Worm (Caenorhabditis elegans) whole organism, L4 larva: Measurements from ENCODE around the gene unc-71.

Source experiments
- F10B5.3 ChIP-seq: sonication (generic microtip); optimal IDR thresholded peaks from 2 replicates; lab custom pipeline; 2016; ENCODE audit warnings: mild to moderate bottlenecking, missing genetic modification characterization, missing compliant biosample characterization
- F37D6.2 ChIP-seq: sonication (generic microtip); optimal IDR thresholded peaks from 2 replicates; lab custom pipeline; 2016; ENCODE audit warnings: mild to moderate bottlenecking, missing genetic modification characterization, missing compliant biosample characterization
- F49E8.2 ChIP-seq: sonication (generic microtip); optimal IDR thresholded peaks from 2 replicates; lab custom pipeline; 2016; ENCODE audit warnings: missing compliant biosample characterization, mild to moderate bottlenecking, missing genetic modification characterization, borderline replicate concordance
- T20F7.1 ChIP-seq: fragments of 200-800 bp; sonication (Bioruptor generic); optimal IDR thresholded peaks from 2 replicates; lab custom pipeline; 2018; ENCODE audit warnings: mild to moderate bottlenecking, missing genetic modification characterization, missing compliant biosample characterization
- Y105C5A.15 ChIP-seq: fragments of 200-800 bp; sonication (Bioruptor generic); IDR thresholded peaks from 2 replicates; pipeline ENCODE4 v1.3.6; 2022; ENCODE audit warnings: missing genetic modification characterization, missing compliant biosample characterization
- Y5F2A.4 ChIP-seq: fragments of 200-800 bp; sonication (Bioruptor generic); optimal IDR thresholded peaks from 2 replicates; lab custom pipeline; 2018; ENCODE audit warnings: mild to moderate bottlenecking, missing genetic modification characterization, missing compliant biosample characterization
- Y75B8A.6 ChIP-seq: fragments of 200-800 bp; sonication (Bioruptor generic); IDR thresholded peaks from 2 replicates; pipeline ENCODE4 v1.3.6; 2022; ENCODE audit warnings: missing genetic modification reagents, missing genetic modification characterization, missing compliant biosample characterization
- ZK337.2 ChIP-seq: fragments of 200-800 bp; sonication (Bioruptor generic); IDR thresholded peaks from 2 replicates; pipeline ENCODE4 v1.3.6; 2022; ENCODE audit warnings: missing genetic modification reagents, missing genetic modification characterization, missing compliant biosample characterization
- ama-1 ChIP-seq: fragments of 150-350 bp; optimal IDR thresholded peaks from 2 replicates; lab custom pipeline; 2014; ENCODE audit warnings: inconsistent platforms, mixed read lengths
- arid-1 ChIP-seq: fragments of 200-800 bp; sonication (Bioruptor generic); conservative IDR thresholded peaks from 2 replicates; pipeline ENCODE4 v1.3.6; 2022; ENCODE audit warnings: missing genetic modification reagents, missing genetic modification characterization, missing compliant biosample characterization
- ceh-20 ChIP-seq: fragments of 200-800 bp; sonication (Bioruptor generic); IDR thresholded peaks from 2 replicates; pipeline ENCODE4 v1.3.6; 2022; ENCODE audit warnings: missing genetic modification reagents, missing genetic modification characterization, missing compliant biosample characterization
- ceh-62 ChIP-seq: sonication (generic microtip); optimal IDR thresholded peaks from 2 replicates; lab custom pipeline; 2017; ENCODE audit warnings: missing biosample characterization, missing genetic modification characterization
- ceh-82 ChIP-seq: sonication (generic microtip); optimal IDR thresholded peaks from 2 replicates; lab custom pipeline; 2017; ENCODE audit warnings: missing biosample characterization, missing genetic modification characterization
- daf-12 ChIP-seq: fragments of 150-350 bp; optimal IDR thresholded peaks from 2 replicates; lab custom pipeline; 2014; ENCODE audit warnings: missing biosample characterization, missing genetic modification reagents, missing genetic modification characterization
- daf-16 ChIP-seq, 3 experiments: sonication (generic microtip); optimal IDR thresholded peaks; 2 replicates each; lab custom pipeline; 2016 to 2017; ENCODE audit warnings: missing genetic modification characterization in 3 of 3, missing genetic modification reagents in 3 of 3, mild to moderate bottlenecking in 2 of 3, missing compliant biosample characterization in 2 of 3, missing biosample characterization in 1 of 3, moderate library complexity in 1 of 3
- daf-19 ChIP-seq: fragments of 200-800 bp; sonication (Bioruptor generic); conservative IDR thresholded peaks from 2 replicates; pipeline ENCODE4 v1.3.6; 2022; ENCODE audit warnings: missing genetic modification characterization, missing compliant biosample characterization
- dmd-6 ChIP-seq: fragments of 200-800 bp; sonication (Bioruptor generic); IDR thresholded peaks from 2 replicates; pipeline ENCODE4 v1.3.6; 2022; ENCODE audit warnings: missing genetic modification reagents, missing genetic modification characterization, missing compliant biosample characterization
- dpl-1 ChIP-seq: fragments of 150-350 bp; optimal IDR thresholded peaks from 2 replicates; lab custom pipeline; 2014; ENCODE audit warnings: missing biosample characterization, missing genetic modification reagents, missing genetic modification characterization
- duxl-1 ChIP-seq: sonication (generic microtip); optimal IDR thresholded peaks from 2 replicates; lab custom pipeline; 2016; ENCODE audit warnings: mild to moderate bottlenecking, missing genetic modification characterization, moderate library complexity, missing compliant biosample characterization; ENCODE audit not compliant: poor library complexity
- egl-43 ChIP-seq: fragments of 200-800 bp; sonication (Bioruptor generic); IDR thresholded peaks from 2 replicates; pipeline ENCODE4 v1.3.6; 2022; ENCODE audit warnings: missing genetic modification reagents, missing genetic modification characterization, missing compliant biosample characterization
- fkh-10 ChIP-seq: fragments of 150-350 bp; optimal IDR thresholded peaks from 2 replicates; lab custom pipeline; 2014; ENCODE audit warnings: missing biosample characterization, missing genetic modification reagents, missing genetic modification characterization
- hif-1 ChIP-seq, 2 experiments: sonication (generic microtip); optimal IDR thresholded peaks; 2 replicates each; lab custom pipeline; 2016 to 2017; ENCODE audit warnings: missing compliant biosample characterization in 2 of 2, missing genetic modification characterization in 2 of 2, missing genetic modification reagents in 2 of 2, missing genotype in 2 of 2, mild to moderate bottlenecking in 1 of 2
- hlh-11 ChIP-seq: fragments of 200-800 bp; sonication (Bioruptor generic); optimal IDR thresholded peaks from 2 replicates; lab custom pipeline; 2018; ENCODE audit warnings: mild to moderate bottlenecking, missing genetic modification characterization, missing compliant biosample characterization
- jun-1 ChIP-seq: fragments of 150-350 bp; optimal IDR thresholded peaks from 2 replicates; lab custom pipeline; 2014; ENCODE audit warnings: missing biosample characterization, missing genetic modification reagents, missing genetic modification characterization
- mdt-29 ChIP-seq: fragments of 200-800 bp; sonication (Bioruptor generic); IDR thresholded peaks from 2 replicates; pipeline ENCODE4 v1.3.6; 2022; ENCODE audit warnings: missing genetic modification reagents, missing genetic modification characterization, missing compliant biosample characterization
- mes-2 ChIP-seq: sonication (generic microtip); optimal IDR thresholded peaks from 2 replicates; lab custom pipeline; 2016; ENCODE audit warnings: missing genotype, mild to moderate bottlenecking, missing genetic modification characterization, missing compliant biosample characterization; ENCODE audit not compliant: poor library complexity, severe bottlenecking
- nhr-102 ChIP-seq: sonication (generic microtip); optimal IDR thresholded peaks from 2 replicates; lab custom pipeline; 2016; ENCODE audit warnings: mild to moderate bottlenecking, missing genetic modification characterization, moderate library complexity, missing compliant biosample characterization
- nhr-25 ChIP-seq: sonication (generic microtip); optimal IDR thresholded peaks from 2 replicates; lab custom pipeline; 2017; ENCODE audit warnings: missing genetic modification characterization, mild to moderate bottlenecking, missing compliant biosample characterization, antibody characterized with exemption, moderate library complexity, borderline replicate concordance; ENCODE audit not compliant: insufficient read depth
- nhr-28 ChIP-seq: fragments of 150-350 bp; optimal IDR thresholded peaks from 2 replicates; lab custom pipeline; 2014; ENCODE audit warnings: missing biosample characterization, missing genetic modification characterization
- nhr-41 ChIP-seq: fragments of 200-800 bp; sonication (Bioruptor generic); IDR thresholded peaks from 2 replicates; pipeline ENCODE4 v1.3.6; 2022; ENCODE audit warnings: missing genetic modification reagents, missing genetic modification characterization, missing compliant biosample characterization
- nhr-42 ChIP-seq: fragments of 200-800 bp; sonication (Bioruptor generic); IDR thresholded peaks from 2 replicates; pipeline ENCODE4 v1.3.6; 2022; ENCODE audit warnings: missing genetic modification characterization, missing compliant biosample characterization
- nhr-48 ChIP-seq: sonication (generic microtip); optimal IDR thresholded peaks from 2 replicates; lab custom pipeline; 2016; ENCODE audit warnings: mild to moderate bottlenecking, missing genetic modification characterization, missing compliant biosample characterization
- pqm-1 ChIP-seq: sonication (generic microtip); optimal IDR thresholded peaks from 2 replicates; lab custom pipeline; 2017; ENCODE audit warnings: missing biosample characterization, missing genetic modification characterization
- rbr-2 ChIP-seq: sonication (generic microtip); optimal IDR thresholded peaks from 2 replicates; lab custom pipeline; 2016; ENCODE audit warnings: missing genotype, missing genetic modification characterization, missing compliant biosample characterization
- sdz-12 ChIP-seq: fragments of 200-800 bp; sonication (Bioruptor generic); optimal IDR thresholded peaks from 2 replicates; lab custom pipeline; 2018; ENCODE audit warnings: mild to moderate bottlenecking, missing genetic modification characterization, missing compliant biosample characterization
- skn-1 ChIP-seq: fragments of 150-350 bp; optimal IDR thresholded peaks from 2 replicates; lab custom pipeline; 2014; ENCODE audit warnings: missing biosample characterization, missing genetic modification characterization
- snpc-4 ChIP-seq: fragments of 150-350 bp; optimal IDR thresholded peaks from 2 replicates; lab custom pipeline; 2014; ENCODE audit warnings: missing biosample characterization, missing genetic modification characterization
- spr-1 ChIP-seq: sonication (generic microtip); optimal IDR thresholded peaks from 2 replicates; lab custom pipeline; 2016; ENCODE audit warnings: mild to moderate bottlenecking, missing genetic modification characterization, missing compliant biosample characterization
- spr-3 ChIP-seq: fragments of 200-800 bp; sonication (Bioruptor generic); optimal IDR thresholded peaks from 2 replicates; lab custom pipeline; 2018; ENCODE audit warnings: mild to moderate bottlenecking, missing genetic modification characterization, missing compliant biosample characterization
- unc-130 ChIP-seq: sonication (generic microtip); optimal IDR thresholded peaks from 2 replicates; lab custom pipeline; 2016; ENCODE audit warnings: missing genetic modification reagents, missing genetic modification characterization, missing compliant biosample characterization
- unc-62 ChIP-seq, 3 experiments: fragments of 150-350 bp in 1 of 3; sonication (generic microtip); optimal IDR thresholded peaks in 2 of 3; peaks in 1 of 3; 1 replicate in 1 of 3; 2 replicates in 2 of 3; lab custom pipeline; 2014 to 2017; ENCODE audit warnings: missing biosample characterization in 3 of 3, missing genetic modification characterization in 3 of 3, missing genetic modification reagents in 3 of 3, missing genotype in 1 of 3
- vab-7 ChIP-seq: fragments of 200-800 bp; sonication (Bioruptor generic); IDR thresholded peaks from 2 replicates; pipeline ENCODE4 v1.3.6; 2022; ENCODE audit warnings: missing genetic modification reagents, missing genetic modification characterization, missing compliant biosample characterization
- zfp-2 ChIP-seq: sonication (generic microtip); optimal IDR thresholded peaks from 2 replicates; lab custom pipeline; 2016; ENCODE audit warnings: mild to moderate bottlenecking, missing genetic modification characterization, missing compliant biosample characterization
- zfp-3 ChIP-seq: fragments of 200-800 bp; sonication (Bioruptor generic); conservative IDR thresholded peaks from 2 replicates; pipeline ENCODE4 v1.3.6; 2022; ENCODE audit warnings: missing genetic modification reagents, missing genetic modification characterization, missing compliant biosample characterization
- zip-11 ChIP-seq: fragments of 200-800 bp; sonication (Bioruptor generic); IDR thresholded peaks from 2 replicates; pipeline ENCODE4 v1.3.6; 2022; ENCODE audit warnings: missing genetic modification characterization, missing compliant biosample characterization
- zip-2 ChIP-seq: fragments of 150-350 bp; optimal IDR thresholded peaks from 2 replicates; lab custom pipeline; 2014; ENCODE audit warnings: missing biosample characterization, missing genetic modification characterization
- ztf-7 ChIP-seq: fragments of 150-350 bp; optimal IDR thresholded peaks from 2 replicates; lab custom pipeline; 2014; ENCODE audit warnings: missing biosample characterization, missing genetic modification characterization

The unc-71 gene

ce11 chrIII:12847623-12848022, 43.9 kb downstream of the unc-71 start (continued):
- no peak for TF ChIP-seq egl-43 (GFP tag; lab: Robert Waterston, UW)
- no peak for TF ChIP-seq T20F7.1 (GFP tag; lab: Kevin White, UChicago)
- TF ChIP-seq Y5F2A.4 (GFP tag; lab: Kevin White, UChicago): no peak
- no peak for TF ChIP-seq spr-1
- TF ChIP-seq Y75B8A.6: no peak
- peak; percentile 3 for TF ChIP-seq dpl-1 (GFP tag; lab: Kevin White, UChicago)
- no peak for TF ChIP-seq ceh-82 (tag; lab: Kevin White, UChicago)
- no peak for TF ChIP-seq F10B5.3 (tag; lab: Kevin White, UChicago)
- TF ChIP-seq daf-16 (GFP tag; optimal IDR thresholded peaks at IDR 0.05; lab: Kevin White, UChicago): no peak
- no peak for TF ChIP-seq daf-16 (tag; optimal IDR thresholded peaks at IDR 0.05; lab: Kevin White, UChicago)
- no peak for TF ChIP-seq duxl-1 (tag; lab: Kevin White, UChicago)
- no peak for TF ChIP-seq zfp-3 (GFP tag; lab: Robert Waterston, UW)
- TF ChIP-seq spr-3: no peak
- TF ChIP-seq nhr-102 (tag; lab: Kevin White, UChicago): no peak
- no peak for TF ChIP-seq nhr-42 (GFP tag; lab: Robert Waterston, UW)
- TF ChIP-seq nhr-28: peak; percentile 52
- TF ChIP-seq sdz-12: no peak
- no peak for TF ChIP-seq nhr-25 (tag; lab: Kevin White, UChicago)
- TF ChIP-seq fkh-10: no peak
- no peak for TF ChIP-seq snpc-4 (tag; lab: Kevin White, UChicago)
- no peak for TF ChIP-seq ama-1 (lab: Kevin White, UChicago)
- TF ChIP-seq, all 104 proteins: peak for 7

- TF ChIP-seq nhr-48 (peak; percentile 50), mdt-29 (no peak), hlh-11 (tag; lab: Kevin White, UChicago) (peak; percentile 75), nhr-41 (GFP tag; lab: Robert Waterston, UW) (no peak), F37D6.2 (tag; lab: Kevin White, UChicago) (no peak), mes-2 (tag; lab: Kevin White, UChicago) (no peak), unc-62 (GFP tag; optimal IDR thresholded peaks at IDR 0.05 in 1 of 2; lab: Kevin White, UChicago) (no peak), unc-62 (tag; optimal IDR thresholded peaks at IDR 0.05; lab: Kevin White, UChicago) (no peak), jun-1 (tag; lab: Kevin White, UChicago) (no peak), snpc-4 (tag; lab: Kevin White, UChicago) (no peak), daf-19 (no peak), ceh-82 (tag; lab: Kevin White, UChicago) (no peak), ZK337.2 (no peak), dmd-6 (peak; percentile 69), sdz-12 (no peak), Y5F2A.4 (GFP tag; lab: Kevin White, UChicago) (no peak), nhr-102 (tag; lab: Kevin White, UChicago) (no peak), spr-3 (no peak), ceh-62 (tag; lab: Kevin White, UChicago) (no peak), pqm-1 (no peak), duxl-1 (tag; lab: Kevin White, UChicago) (no peak), ceh-20 (GFP tag; lab: Robert Waterston, UW) (0 out of 2 replicates have a peak, but pooled peaks have one; percentile 44), unc-130 (GFP tag; lab: Kevin White, UChicago) (no peak), Y105C5A.15 (GFP tag; lab: Robert Waterston, UW) (no peak), zfp-2 (tag; lab: Kevin White, UChicago) (no peak), nhr-28 (peak; percentile 49), daf-12 (tag; lab: Kevin White, UChicago) (no peak), F49E8.2 (tag; lab: Kevin White, UChicago) (no peak), rbr-2 (tag; lab: Kevin White, UChicago) (no peak), hif-1 (tag; optimal IDR thresholded peaks at IDR 0.05; lab: Kevin White, UChicago) (peak in 1 of 2 experiments; percentile 9), arid-1 (no peak), skn-1 (tag; lab: Kevin White, UChicago) (no peak), nhr-42 (GFP tag; lab: Robert Waterston, UW) (no peak), zip-11 (GFP tag; lab: Robert Waterston, UW) (no peak), daf-16 (GFP tag; optimal IDR thresholded peaks at IDR 0.05; lab: Kevin White, UChicago) (no peak), daf-16 (tag; optimal IDR thresholded peaks at IDR 0.05; lab: Kevin White, UChicago) (no peak), spr-1 (no peak), zip-2 (tag; lab: Kevin White, UChicago) (no peak), ztf-7 (tag; lab: Kevin White, UChicago) (no peak), vab-7 (GFP tag; lab: Robert Waterston, UW) (no peak), ama-1 (lab: Kevin White, UChicago) (no peak)
Observed at ce11 chrIII:12842858-12843257, 48.7 kb downstream of the unc-71 start.
